Worm (Caenorhabditis elegans) whole organism, L1 larva: ENCODE data around the gene T26G10.4.
"Not testable (repeated sequence)": the region's sequence is repeated elsewhere in the genome, so short reads cannot be mapped to it uniquely, and the experiment has no call there.

Experiments used
- C16A3.4 ChIP-seq: fragments of 150-350 bp; optimal IDR thresholded peaks from 2 replicates; lab custom pipeline; 2014; ENCODE audit warnings: missing biosample characterization, missing genetic modification characterization
- F16B12.6 ChIP-seq: fragments of 150-350 bp; optimal IDR thresholded peaks from 2 replicates; lab custom pipeline; 2014; ENCODE audit warnings: missing biosample characterization, missing genetic modification characterization
- Y116A8C.19 ChIP-seq: sonication (generic microtip); optimal IDR thresholded peaks from 2 replicates; lab custom pipeline; 2016; ENCODE audit warnings: missing compliant biosample characterization, missing genetic modification characterization, borderline replicate concordance
- aha-1 ChIP-seq: fragments of 150-350 bp; optimal IDR thresholded peaks from 2 replicates; lab custom pipeline; 2014; ENCODE audit warnings: missing biosample characterization, missing genetic modification characterization
- alr-1 ChIP-seq: fragments of 200-800 bp; sonication (Bioruptor generic); optimal IDR thresholded peaks from 2 replicates; lab custom pipeline; 2018; ENCODE audit warnings: borderline replicate concordance, mild to moderate bottlenecking, missing genetic modification characterization, missing compliant biosample characterization
- ama-1 ChIP-seq: fragments of 150-350 bp; optimal IDR thresholded peaks from 2 replicates; lab custom pipeline; 2014
- ceh-63 ChIP-seq: fragments of 200-800 bp; sonication (Bioruptor generic); optimal IDR thresholded peaks from 2 replicates; lab custom pipeline; 2018; ENCODE audit warnings: mild to moderate bottlenecking, missing genetic modification characterization, missing compliant biosample characterization
- ceh-82 ChIP-seq, 3 experiments: fragments of 150-350 bp in 1 of 3; sonication (generic microtip) in 2 of 3; optimal IDR thresholded peaks; 2 replicates each; lab custom pipeline; 2014 to 2017; ENCODE audit warnings: missing biosample characterization in 3 of 3, missing genetic modification characterization in 3 of 3
- ceh-88 ChIP-seq: fragments of 200-800 bp; sonication (Bioruptor generic); IDR thresholded peaks from 2 replicates; pipeline ENCODE4 v1.3.6; 2022; ENCODE audit warnings: missing genetic modification characterization, missing compliant biosample characterization
- ces-1 ChIP-seq: fragments of 150-350 bp; optimal IDR thresholded peaks from 2 replicates; lab custom pipeline; 2014; ENCODE audit warnings: missing biosample characterization, missing genetic modification reagents, missing genetic modification characterization
- dpl-1 ChIP-seq, 3 experiments: fragments of 150-350 bp in 2 of 3; sonication (generic microtip) in 1 of 3; optimal IDR thresholded peaks; 2 replicates each; lab custom pipeline; 2014 to 2017; ENCODE audit warnings: missing biosample characterization in 3 of 3, missing genetic modification characterization in 3 of 3, missing genetic modification reagents in 3 of 3
- efl-1 ChIP-seq, 4 experiments: fragments of 150-350 bp; optimal IDR thresholded peaks in 3 of 4; peaks in 1 of 4; 1 replicate in 1 of 4; 2 replicates in 3 of 4; lab custom pipeline; 2014; ENCODE audit warnings: missing biosample characterization in 2 of 4, missing genetic modification characterization in 2 of 4, missing genetic modification reagents in 2 of 4
- elt-3 ChIP-seq, 6 experiments: fragments of 150-350 bp in 1 of 6; sonication (generic microtip); optimal IDR thresholded peaks; 2 replicates each; lab custom pipeline; 2017 to 2018; ENCODE audit warnings: missing biosample characterization in 6 of 6, missing genetic modification characterization in 6 of 6, inconsistent platforms in 1 of 6
- ets-5 ChIP-seq: fragments of 200-800 bp; sonication (Bioruptor generic); IDR thresholded peaks from 2 replicates; pipeline ENCODE4 v1.3.6; 2022; ENCODE audit warnings: missing genetic modification characterization, missing compliant biosample characterization
- fkh-10 ChIP-seq: sonication (generic microtip); optimal IDR thresholded peaks from 2 replicates; lab custom pipeline; 2017; ENCODE audit warnings: missing biosample characterization, missing genetic modification reagents, missing genetic modification characterization
- fkh-8 ChIP-seq: sonication (generic microtip); optimal IDR thresholded peaks from 2 replicates; lab custom pipeline; 2016; ENCODE audit warnings: mild to moderate bottlenecking, missing genetic modification characterization, missing compliant biosample characterization
- fos-1 ChIP-seq: fragments of 150-350 bp; optimal IDR thresholded peaks from 2 replicates; lab custom pipeline; 2014; ENCODE audit warnings: missing biosample characterization, missing genetic modification characterization
- hpl-2 ChIP-seq: fragments of 150-350 bp; optimal IDR thresholded peaks from 2 replicates; lab custom pipeline; 2014; ENCODE audit warnings: missing biosample characterization, missing genetic modification reagents, missing genetic modification characterization
- irx-1 ChIP-seq: sonication (generic microtip); optimal IDR thresholded peaks from 2 replicates; lab custom pipeline; 2016; ENCODE audit warnings: missing genetic modification characterization, missing compliant biosample characterization
- jun-1 ChIP-seq: fragments of 150-350 bp; optimal IDR thresholded peaks from 2 replicates; lab custom pipeline; 2014; ENCODE audit warnings: missing biosample characterization, missing genetic modification reagents, missing genetic modification characterization
- lin-13 ChIP-seq: fragments of 150-350 bp; optimal IDR thresholded peaks from 2 replicates; lab custom pipeline; 2014; ENCODE audit warnings: missing biosample characterization, missing genetic modification reagents, missing genetic modification characterization
- lin-14 ChIP-seq: fragments of 200-800 bp; sonication (Bioruptor generic); optimal IDR thresholded peaks from 2 replicates; lab custom pipeline; 2018; ENCODE audit warnings: mild to moderate bottlenecking, missing genetic modification characterization, moderate library complexity, missing compliant biosample characterization
- lin-35 ChIP-seq, 2 experiments: fragments of 150-350 bp; optimal IDR thresholded peaks; 2 replicates each; lab custom pipeline; 2014; ENCODE audit warnings: missing biosample characterization in 2 of 2, missing genetic modification characterization in 2 of 2, missing genetic modification reagents in 2 of 2
- mdl-1 ChIP-seq, 2 experiments: fragments of 150-350 bp; optimal IDR thresholded peaks; 2 replicates each; lab custom pipeline; 2014 to 2017; ENCODE audit warnings: missing biosample characterization in 2 of 2, missing genetic modification characterization in 2 of 2, inconsistent platforms in 1 of 2
- mef-2 ChIP-seq: fragments of 150-350 bp; optimal IDR thresholded peaks from 2 replicates; lab custom pipeline; 2014; ENCODE audit warnings: missing biosample characterization, missing genetic modification characterization
- nhr-11 ChIP-seq: fragments of 150-350 bp; optimal IDR thresholded peaks from 2 replicates; lab custom pipeline; 2014; ENCODE audit warnings: missing biosample characterization, missing genetic modification characterization
- nhr-237 ChIP-seq: fragments of 150-350 bp; optimal IDR thresholded peaks from 2 replicates; lab custom pipeline; 2014; ENCODE audit warnings: missing biosample characterization, missing genetic modification characterization
- nhr-71 ChIP-seq: sonication (generic microtip); optimal IDR thresholded peaks from 2 replicates; lab custom pipeline; 2016; ENCODE audit warnings: mild to moderate bottlenecking, missing genetic modification characterization, moderate library complexity, missing compliant biosample characterization
- nhr-84 ChIP-seq: sonication (generic microtip); optimal IDR thresholded peaks from 2 replicates; lab custom pipeline; 2017; ENCODE audit warnings: missing biosample characterization, missing genetic modification characterization
- rnt-1 ChIP-seq: sonication (generic microtip); optimal IDR thresholded peaks from 2 replicates; lab custom pipeline; 2016; ENCODE audit warnings: mild to moderate bottlenecking, missing genetic modification characterization, moderate library complexity, missing compliant biosample characterization
- skn-1 ChIP-seq: fragments of 150-350 bp; optimal IDR thresholded peaks from 2 replicates; lab custom pipeline; 2014; ENCODE audit warnings: missing biosample characterization, missing genetic modification characterization
- sox-4 ChIP-seq: sonication (generic microtip); optimal IDR thresholded peaks from 2 replicates; lab custom pipeline; 2016; ENCODE audit warnings: missing genetic modification characterization, missing compliant biosample characterization
- sup-37 ChIP-seq: fragments of 200-800 bp; sonication (Bioruptor generic); optimal IDR thresholded peaks from 2 replicates; lab custom pipeline; 2018; ENCODE audit warnings: mild to moderate bottlenecking, missing genetic modification characterization, missing compliant biosample characterization
- swsn-7 ChIP-seq: sonication (generic microtip); optimal IDR thresholded peaks from 2 replicates; lab custom pipeline; 2016; ENCODE audit warnings: missing genetic modification characterization, missing compliant biosample characterization
- tbx-2 ChIP-seq: sonication (generic microtip); optimal IDR thresholded peaks from 2 replicates; lab custom pipeline; 2016; ENCODE audit warnings: missing genetic modification characterization, missing compliant biosample characterization
- unc-130 ChIP-seq: fragments of 150-350 bp; optimal IDR thresholded peaks from 2 replicates; lab custom pipeline; 2017; ENCODE audit warnings: missing biosample characterization, missing genetic modification characterization, inconsistent platforms
- unc-30 ChIP-seq: sonication (generic microtip); optimal IDR thresholded peaks from 2 replicates; lab custom pipeline; 2017; ENCODE audit warnings: missing biosample characterization, missing genetic modification characterization
- unc-98 ChIP-seq: fragments of 200-800 bp; sonication (Bioruptor generic); IDR thresholded peaks from 2 replicates; pipeline ENCODE4 v1.3.6; 2022; ENCODE audit warnings: missing genetic modification characterization, missing compliant biosample characterization
- zag-1 ChIP-seq: fragments of 150-350 bp; optimal IDR thresholded peaks from 2 replicates; lab custom pipeline; 2014; ENCODE audit warnings: missing biosample characterization, missing genetic modification characterization

T26G10.4 gene

DNA sequence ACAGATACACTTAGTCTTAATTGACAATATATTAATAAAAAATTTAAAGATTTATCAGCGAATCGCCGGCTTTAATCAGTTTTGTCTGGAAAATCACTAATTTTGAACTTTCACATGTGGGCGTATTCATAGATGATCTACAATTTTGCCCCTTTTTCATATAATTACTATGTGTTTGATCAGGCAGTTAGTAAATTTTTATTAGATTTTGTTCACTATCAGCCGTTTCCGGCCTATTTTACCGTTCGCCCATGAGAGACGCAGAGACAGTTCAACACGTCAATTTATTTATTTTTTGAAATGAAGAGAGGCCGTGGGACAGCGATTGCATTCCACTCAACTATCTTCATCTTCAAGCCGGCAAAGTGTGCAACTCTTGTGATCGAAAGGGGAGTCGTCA, at the start of gene T26G10.4:
Gene T26G10.4 (plus strand): TSS at position 301 of the 400 bp plus-strand sequence.
- not testable (repeated sequence) for TF ChIP-seq fkh-10 (GFP tag; lab: Kevin White, UChicago); sup-37; unc-130 (tag; lab: Kevin White, UChicago)
- TF ChIP-seq, all 84 proteins: peak for 0; not testable (repeated sequence) for 84

DNA sequence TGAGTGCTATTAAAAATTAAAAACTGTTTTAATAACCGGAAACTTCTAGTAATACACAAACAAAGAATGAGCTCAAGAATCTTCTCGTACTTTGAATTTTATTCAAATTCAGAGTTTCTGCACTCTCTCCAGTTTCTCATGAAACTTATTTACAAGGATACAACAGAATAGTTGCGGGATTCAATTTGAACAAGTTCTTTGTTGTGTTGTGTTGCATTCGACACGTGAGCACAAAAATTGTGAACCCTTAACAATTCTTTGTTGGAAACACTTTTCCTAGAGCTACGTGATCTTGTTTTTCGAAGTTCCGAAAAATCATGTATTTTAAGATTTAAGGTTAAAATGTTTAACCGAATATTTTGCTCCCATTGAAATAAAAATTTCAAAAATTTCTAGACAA, 46.6 kb upstream of the T26G10.4 start:
- TF ChIP-seq ceh-82 (tag; optimal IDR thresholded peaks at IDR 0.05; lab: Kevin White, UChicago) (no peak), fkh-10 (GFP tag; lab: Kevin White, UChicago) (peak; percentile 39), lin-14 (GFP tag; lab: Kevin White, UChicago) (peak; percentile 13), swsn-7 (tag; lab: Kevin White, UChicago) (no peak), efl-1 (optimal IDR thresholded peaks at IDR 0.05; lab: Kevin White, UChicago) (no peak), efl-1 (GFP tag; optimal IDR thresholded peaks at IDR 0.05 in 1 of 2; lab: Kevin White, UChicago) (peak in 1 of 2 experiments; percentile 25), unc-30 (no peak)
- TF ChIP-seq, all 84 proteins: peak for 3

DNA sequence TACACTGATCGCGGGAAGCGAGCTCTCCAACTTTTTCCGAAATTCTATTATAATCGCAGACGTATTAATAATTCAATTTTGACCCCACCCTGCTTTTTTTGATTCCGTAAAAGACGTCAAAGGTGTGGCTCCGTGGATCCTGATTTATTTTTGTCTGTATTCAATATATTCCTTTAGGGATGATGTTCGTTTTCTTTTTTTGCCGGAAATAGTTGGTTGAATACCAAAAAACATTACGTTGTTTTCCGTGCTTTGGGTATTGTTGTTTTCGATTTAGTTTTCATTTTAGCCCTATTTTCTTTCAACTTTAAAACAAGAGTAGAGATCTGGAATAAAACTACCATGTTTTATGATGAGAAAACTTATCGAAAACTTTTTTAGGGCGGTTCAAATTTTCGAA, 43.6 kb upstream of the T26G10.4 start:
- no peak for TF ChIP-seq unc-98 (GFP tag; lab: Robert Waterston, UW)
- no peak for TF ChIP-seq ceh-88 (GFP tag; lab: Robert Waterston, UW)
- no peak for TF ChIP-seq C16A3.4 (tag; lab: Kevin White, UChicago)
- TF ChIP-seq fkh-8 (tag; lab: Kevin White, UChicago), result no peak
- TF ChIP-seq fos-1 (tag; lab: Kevin White, UChicago), result no peak
- no peak for TF ChIP-seq ets-5 (GFP tag; lab: Robert Waterston, UW)
- TF ChIP-seq zag-1 (tag; lab: Kevin White, UChicago), result no peak
- TF ChIP-seq, all 84 proteins: peak for 0

DNA sequence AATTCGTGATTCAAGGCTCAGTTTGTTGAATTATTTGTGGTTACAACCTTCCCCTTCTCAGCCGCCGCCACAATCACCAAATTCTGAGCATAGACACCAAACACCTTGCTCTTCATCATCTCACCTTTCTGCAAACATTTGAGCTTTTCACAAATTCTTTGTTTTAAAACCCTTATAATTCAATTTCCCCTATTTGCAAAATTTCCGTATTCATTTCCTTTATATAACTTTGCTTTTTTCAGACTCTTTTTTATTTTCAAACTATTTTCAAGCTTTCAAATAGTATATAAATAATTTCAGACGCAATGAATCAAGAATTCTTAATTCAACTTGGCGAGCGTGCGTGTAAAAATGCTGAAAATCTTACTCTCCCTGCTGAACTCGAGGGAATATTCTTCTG, 36.8 kb upstream of the T26G10.4 start, which contains the start of gene tkr-1:
Gene tkr-1 (plus strand): TSS at position 301 of the 400 bp plus-strand sequence.
- no peak for TF ChIP-seq lin-35 (GFP tag; optimal IDR thresholded peaks at IDR 0.05; lab: Kevin White, UChicago)

DNA sequence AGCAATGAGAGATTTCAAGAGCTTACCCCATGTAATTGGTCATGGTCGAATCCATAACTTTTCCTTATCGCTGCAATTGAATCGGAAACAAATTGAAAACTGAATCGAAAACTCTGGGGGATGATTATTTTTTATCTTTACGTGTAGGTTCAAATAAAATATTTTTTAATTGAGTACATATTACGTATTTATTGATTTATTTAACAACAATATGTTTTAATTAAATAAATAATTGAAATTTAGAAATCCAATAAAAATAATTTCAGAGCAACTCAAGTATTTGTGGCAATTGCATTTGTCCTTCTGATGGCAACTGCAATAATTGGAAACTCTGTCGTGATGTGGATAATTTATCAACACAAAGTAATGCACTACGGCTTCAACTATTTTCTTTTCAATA, 34.8 kb upstream of the T26G10.4 start, which contains the start of gene C38C10.3:
Gene C38C10.3 (minus strand): TSS at position 101 of the 400 bp plus-strand sequence.
- TF ChIP-seq unc-130 (tag; lab: Kevin White, UChicago), result no peak
- no peak for TF ChIP-seq lin-13
- TF ChIP-seq ets-5 (GFP tag; lab: Robert Waterston, UW), result no peak
- TF ChIP-seq sox-4 (tag; lab: Kevin White, UChicago), result no peak
- TF ChIP-seq aha-1, result no peak
- no peak for TF ChIP-seq Y116A8C.19 (tag; lab: Kevin White, UChicago)
- TF ChIP-seq dpl-1 (GFP tag; optimal IDR thresholded peaks at IDR 0.05; lab: Kevin White, UChicago), result no peak
- TF ChIP-seq ama-1 (lab: Kevin White, UChicago), result no peak

DNA sequence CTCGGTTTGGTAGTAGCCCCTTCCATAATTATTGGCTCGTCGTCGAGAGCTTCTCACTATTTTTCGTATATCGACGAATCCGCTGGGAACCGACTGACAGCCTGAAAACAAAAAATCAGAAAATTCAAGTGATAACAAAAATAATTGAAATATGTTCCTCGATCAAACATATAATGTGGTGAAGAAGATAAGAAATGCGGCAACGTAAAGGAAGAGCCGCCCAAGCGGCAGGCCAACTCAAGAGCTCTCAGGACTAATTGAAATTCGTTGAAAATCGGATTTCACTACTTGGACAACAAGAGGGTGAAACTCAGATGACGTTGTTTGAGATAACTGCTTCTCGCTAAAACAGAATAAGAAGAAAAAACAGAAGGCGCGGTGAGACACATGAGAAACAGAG, 30.3 kb upstream of the T26G10.4 start, which contains the start of gene slc-17.2:
Gene slc-17.2 (minus strand): TSS at position 101 of the 400 bp plus-strand sequence.
- TF ChIP-seq lin-14 (GFP tag; lab: Kevin White, UChicago) (peak; percentile 18), fkh-8 (tag; lab: Kevin White, UChicago) (peak; percentile 52), nhr-71 (tag; lab: Kevin White, UChicago) (no peak), nhr-84 (tag; lab: Kevin White, UChicago) (no peak), fkh-10 (GFP tag; lab: Kevin White, UChicago) (peak; percentile 10)

DNA sequence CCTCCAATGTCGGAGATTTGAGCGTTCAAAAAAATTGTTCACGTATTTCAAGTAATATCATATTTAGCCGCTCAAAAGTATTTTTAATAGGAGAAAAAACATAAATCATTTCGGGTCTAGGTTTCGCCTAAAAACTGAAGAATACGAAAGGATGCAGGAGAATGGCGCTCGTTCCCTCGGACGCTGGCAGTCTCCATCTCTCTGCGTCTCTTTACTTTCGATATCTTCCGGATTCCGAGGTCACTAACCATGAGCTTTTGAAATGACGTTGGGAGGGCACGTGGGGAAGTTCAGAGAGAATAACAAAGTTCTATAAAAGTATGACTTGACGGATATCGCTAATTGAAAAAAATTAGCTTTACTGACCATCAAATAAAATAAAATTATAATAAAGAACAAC, 29.4 kb upstream of the T26G10.4 start:
- TF ChIP-seq skn-1 (tag; lab: Kevin White, UChicago), result no peak
- no peak for TF ChIP-seq sox-4 (tag; lab: Kevin White, UChicago)
- no peak for TF ChIP-seq mef-2
- TF ChIP-seq jun-1 (tag; lab: Kevin White, UChicago), result no peak
- no peak for TF ChIP-seq ama-1 (lab: Kevin White, UChicago)
- TF ChIP-seq irx-1 (tag; lab: Kevin White, UChicago), result no peak
- no peak for TF ChIP-seq alr-1 (tag; lab: Kevin White, UChicago)
- TF ChIP-seq unc-130 (tag; lab: Kevin White, UChicago), result no peak
- peak; percentile 9 for TF ChIP-seq rnt-1 (tag; lab: Kevin White, UChicago)
- peak; percentile 47 for TF ChIP-seq nhr-71 (tag; lab: Kevin White, UChicago)
- TF ChIP-seq hpl-2, result no peak
- TF ChIP-seq tbx-2 (tag; lab: Kevin White, UChicago), result no peak
- TF ChIP-seq F16B12.6 (tag; lab: Kevin White, UChicago), result peak; percentile 43
- no peak for TF ChIP-seq nhr-237
- TF ChIP-seq elt-3 (tag; optimal IDR thresholded peaks at IDR 0.05; lab: Kevin White, UChicago), result no peak
- peak in 1 of 2 experiments; percentile 49 for TF ChIP-seq mdl-1 (tag; optimal IDR thresholded peaks at IDR 0.05; lab: Kevin White, UChicago)
- TF ChIP-seq lin-13, result no peak
- TF ChIP-seq ces-1, result no peak
- TF ChIP-seq ceh-63 (GFP tag; lab: Kevin White, UChicago), result no peak
- no peak for TF ChIP-seq nhr-11 (tag; lab: Kevin White, UChicago)
